Worm (Caenorhabditis elegans) whole organism, L1 larva: Measurements from ENCODE around the gene kars-1.
"Not testable (repeated sequence)": the region's sequence is repeated elsewhere in the genome, so short reads cannot be mapped to it uniquely, and the experiment has no call there.

Experiments used
- C16A3.4 ChIP-seq: fragments of 150-350 bp; optimal IDR thresholded peaks from 2 replicates; lab custom pipeline; 2014; ENCODE audit warnings: missing biosample characterization, missing genetic modification characterization
- aha-1 ChIP-seq: fragments of 150-350 bp; optimal IDR thresholded peaks from 2 replicates; lab custom pipeline; 2014; ENCODE audit warnings: missing biosample characterization, missing genetic modification characterization
- ama-1 ChIP-seq: fragments of 150-350 bp; optimal IDR thresholded peaks from 2 replicates; lab custom pipeline; 2014
- ceh-88 ChIP-seq: fragments of 200-800 bp; sonication (Bioruptor generic); IDR thresholded peaks from 2 replicates; pipeline ENCODE4 v1.3.6; 2022; ENCODE audit warnings: missing genetic modification characterization, missing compliant biosample characterization
- ceh-90 ChIP-seq: sonication (generic microtip); optimal IDR thresholded peaks from 2 replicates; lab custom pipeline; 2016; ENCODE audit warnings: missing genetic modification characterization, missing compliant biosample characterization
- ces-1 ChIP-seq: fragments of 150-350 bp; optimal IDR thresholded peaks from 2 replicates; lab custom pipeline; 2014; ENCODE audit warnings: missing biosample characterization, missing genetic modification reagents, missing genetic modification characterization
- dpl-1 ChIP-seq, 3 experiments: fragments of 150-350 bp in 2 of 3; sonication (generic microtip) in 1 of 3; optimal IDR thresholded peaks; 2 replicates each; lab custom pipeline; 2014 to 2017; ENCODE audit warnings: missing biosample characterization in 3 of 3, missing genetic modification characterization in 3 of 3, missing genetic modification reagents in 3 of 3
- dsc-1 ChIP-seq: sonication (generic microtip); optimal IDR thresholded peaks from 2 replicates; lab custom pipeline; 2016; ENCODE audit warnings: mild to moderate bottlenecking, missing genetic modification characterization, missing compliant biosample characterization
- egl-27 ChIP-seq, 2 experiments: fragments of 150-350 bp in 1 of 2; sonication (generic microtip); optimal IDR thresholded peaks; 3 replicates each; lab custom pipeline; 2017 to 2018; ENCODE audit warnings: missing biosample characterization in 2 of 2, missing genetic modification characterization in 2 of 2, missing genetic modification reagents in 2 of 2
- elt-2 ChIP-seq: sonication (generic microtip); optimal IDR thresholded peaks from 2 replicates; lab custom pipeline; 2016; ENCODE audit warnings: missing genetic modification characterization, mild to moderate bottlenecking, inconsistent platforms, missing compliant biosample characterization, missing genetic modification reagents
- fos-1 ChIP-seq: fragments of 150-350 bp; optimal IDR thresholded peaks from 2 replicates; lab custom pipeline; 2014; ENCODE audit warnings: missing biosample characterization, missing genetic modification characterization
- grh-1 ChIP-seq: fragments of 200-800 bp; sonication (Bioruptor generic); IDR thresholded peaks from 2 replicates; pipeline ENCODE4 v1.3.6; 2022; ENCODE audit warnings: missing genetic modification reagents, missing genetic modification characterization, missing compliant biosample characterization
- hlh-4 ChIP-seq: sonication (generic microtip); optimal IDR thresholded peaks from 2 replicates; lab custom pipeline; 2016; ENCODE audit warnings: mild to moderate bottlenecking, missing genetic modification characterization, missing compliant biosample characterization
- isw-1 ChIP-seq: fragments of 200-800 bp; sonication (Bioruptor generic); IDR thresholded peaks from 2 replicates; pipeline ENCODE4 v1.3.6; 2022; ENCODE audit warnings: missing genetic modification characterization, missing compliant biosample characterization
- jun-1 ChIP-seq: fragments of 150-350 bp; optimal IDR thresholded peaks from 2 replicates; lab custom pipeline; 2014; ENCODE audit warnings: missing biosample characterization, missing genetic modification reagents, missing genetic modification characterization
- lin-15B ChIP-seq: fragments of 150-350 bp; sonication (generic microtip); optimal IDR thresholded peaks from 3 replicates; lab custom pipeline; 2014; ENCODE audit warnings: missing biosample characterization, missing genetic modification characterization
- lin-39 ChIP-seq: fragments of 150-350 bp; optimal IDR thresholded peaks from 2 replicates; lab custom pipeline; 2014; ENCODE audit warnings: missing biosample characterization, missing genetic modification reagents, missing genetic modification characterization
- mab-9 ChIP-seq: fragments of 200-800 bp; sonication (Bioruptor generic); IDR thresholded peaks from 2 replicates; pipeline ENCODE4 v1.3.6; 2022; ENCODE audit warnings: missing genetic modification reagents, missing genetic modification characterization, missing compliant biosample characterization
- mep-1 ChIP-seq: fragments of 150-350 bp; optimal IDR thresholded peaks from 2 replicates; lab custom pipeline; 2014; ENCODE audit warnings: missing biosample characterization, missing genetic modification characterization
- nhr-28 ChIP-seq: fragments of 150-350 bp; optimal IDR thresholded peaks from 2 replicates; lab custom pipeline; 2014; ENCODE audit warnings: missing biosample characterization, missing genetic modification characterization
- nhr-47 ChIP-seq: sonication (generic microtip); optimal IDR thresholded peaks from 2 replicates; lab custom pipeline; 2016; ENCODE audit warnings: mild to moderate bottlenecking, missing genetic modification characterization, moderate library complexity, missing compliant biosample characterization
- nhr-77 ChIP-seq: fragments of 150-350 bp; optimal IDR thresholded peaks from 2 replicates; lab custom pipeline; 2014; ENCODE audit warnings: missing biosample characterization, missing genetic modification characterization
- pag-3 ChIP-seq: sonication (generic microtip); optimal IDR thresholded peaks from 2 replicates; lab custom pipeline; 2017; ENCODE audit warnings: missing genetic modification characterization, mild to moderate bottlenecking, missing compliant biosample characterization, antibody characterized with exemption, borderline replicate concordance; ENCODE audit not compliant: insufficient read depth
- pax-3 ChIP-seq: fragments of 200-800 bp; sonication (Bioruptor generic); optimal IDR thresholded peaks from 2 replicates; lab custom pipeline; 2018; ENCODE audit warnings: mild to moderate bottlenecking, missing genetic modification characterization, moderate library complexity, missing compliant biosample characterization
- pqm-1 ChIP-seq: sonication (generic microtip); optimal IDR thresholded peaks from 3 replicates; lab custom pipeline; 2017; ENCODE audit warnings: missing biosample characterization, missing genetic modification characterization
- snpc-4 ChIP-seq: fragments of 150-350 bp; optimal IDR thresholded peaks from 2 replicates; lab custom pipeline; 2014; ENCODE audit warnings: missing biosample characterization, missing genetic modification characterization
- snu-23 ChIP-seq: sonication (generic microtip); optimal IDR thresholded peaks from 2 replicates; lab custom pipeline; 2016; ENCODE audit warnings: missing genetic modification characterization, missing compliant biosample characterization
- sox-4 ChIP-seq: sonication (generic microtip); optimal IDR thresholded peaks from 2 replicates; lab custom pipeline; 2016; ENCODE audit warnings: missing genetic modification characterization, missing compliant biosample characterization
- sup-37 ChIP-seq: fragments of 200-800 bp; sonication (Bioruptor generic); optimal IDR thresholded peaks from 2 replicates; lab custom pipeline; 2018; ENCODE audit warnings: mild to moderate bottlenecking, missing genetic modification characterization, missing compliant biosample characterization
- swsn-7 ChIP-seq: sonication (generic microtip); optimal IDR thresholded peaks from 2 replicates; lab custom pipeline; 2016; ENCODE audit warnings: missing genetic modification characterization, missing compliant biosample characterization
- tbx-2 ChIP-seq: sonication (generic microtip); optimal IDR thresholded peaks from 2 replicates; lab custom pipeline; 2016; ENCODE audit warnings: missing genetic modification characterization, missing compliant biosample characterization
- unc-30 ChIP-seq: sonication (generic microtip); optimal IDR thresholded peaks from 2 replicates; lab custom pipeline; 2017; ENCODE audit warnings: missing biosample characterization, missing genetic modification characterization
- unc-86 ChIP-seq: sonication (generic microtip); optimal IDR thresholded peaks from 2 replicates; lab custom pipeline; 2016; ENCODE audit warnings: missing genetic modification characterization, missing compliant biosample characterization
- vab-15 ChIP-seq: sonication (generic microtip); optimal IDR thresholded peaks from 2 replicates; lab custom pipeline; 2017; ENCODE audit warnings: missing genotype, mild to moderate bottlenecking, missing genetic modification characterization, missing compliant biosample characterization
- zag-1 ChIP-seq: fragments of 150-350 bp; optimal IDR thresholded peaks from 2 replicates; lab custom pipeline; 2014; ENCODE audit warnings: missing biosample characterization, missing genetic modification characterization
- zip-4 ChIP-seq: fragments of 200-800 bp; sonication (Bioruptor generic); optimal IDR thresholded peaks from 2 replicates; lab custom pipeline; 2018; ENCODE audit warnings: mild to moderate bottlenecking, missing genetic modification characterization, moderate library complexity, missing compliant biosample characterization
- ztf-11 ChIP-seq, 2 experiments: sonication (generic microtip); optimal IDR thresholded peaks; 2 replicates each; lab custom pipeline; 2016 to 2017; ENCODE audit warnings: missing genetic modification characterization in 2 of 2, missing biosample characterization in 1 of 2, missing compliant biosample characterization in 1 of 2

Gene kars-1

ce11 chrII:7090085-7090484 is 17.9 kb upstream of the kars-1 start (continued):
- TF ChIP-seq lin-15B (tag; lab: Kevin White, UChicago): no peak
- TF ChIP-seq unc-30: no peak
- TF ChIP-seq ceh-90: no peak
- TF ChIP-seq vab-15 (tag; lab: Kevin White, UChicago): peak; percentile 69
- TF ChIP-seq pqm-1 (tag; lab: Kevin White, UChicago): no peak
- no peak for TF ChIP-seq snpc-4
- no peak for TF ChIP-seq ces-1
- no peak for TF ChIP-seq egl-27 (tag; optimal IDR thresholded peaks at IDR 0.05; lab: Kevin White, UChicago)
- peak; percentile 12; the same call in 1 of the 2 replicates for TF ChIP-seq isw-1 (GFP tag; lab: Robert Waterston, UW)
- TF ChIP-seq tbx-2 (tag; lab: Kevin White, UChicago): no peak
- peak; percentile 39 for TF ChIP-seq nhr-47
- no peak for TF ChIP-seq hlh-4 (tag; lab: Kevin White, UChicago)
- TF ChIP-seq fos-1: no peak
- TF ChIP-seq lin-39: no peak
- TF ChIP-seq pax-3: peak; percentile 24
- TF ChIP-seq ztf-11 (tag; optimal IDR thresholded peaks at IDR 0.05; lab: Kevin White, UChicago): no peak
- no peak for TF ChIP-seq C16A3.4 (tag; lab: Kevin White, UChicago)
- TF ChIP-seq snu-23 (GFP tag; lab: Kevin White, UChicago): peak; percentile 73
- TF ChIP-seq dpl-1 (GFP tag; optimal IDR thresholded peaks at IDR 0.05; lab: Kevin White, UChicago): peak in 1 of 3 experiments; percentile 13
- peak; percentile 25; the same call in 1 of the 2 replicates for TF ChIP-seq ceh-88
- no peak for TF ChIP-seq ama-1 (lab: Kevin White, UChicago)
- TF ChIP-seq unc-86 (tag; lab: Kevin White, UChicago): no peak
- no peak for TF ChIP-seq sox-4 (tag; lab: Kevin White, UChicago)
- TF ChIP-seq nhr-28 (tag; lab: Kevin White, UChicago): no peak
- no peak for TF ChIP-seq nhr-77 (tag; lab: Kevin White, UChicago)
- no peak for TF ChIP-seq elt-2 (tag; lab: Kevin White, UChicago)
- TF ChIP-seq pag-3 (tag; lab: Kevin White, UChicago): no peak
- TF ChIP-seq mep-1 (tag; lab: Kevin White, UChicago): peak; percentile 42
- TF ChIP-seq zag-1 (tag; lab: Kevin White, UChicago): no peak
- peak; percentile 6 for TF ChIP-seq dsc-1

- not testable (repeated sequence) for TF ChIP-seq ces-1; zip-4 (GFP tag; lab: Kevin White, UChicago); pag-3 (tag; lab: Kevin White, UChicago)
These were observed 11.8 kb upstream of the kars-1 start, which contains the start of the genes T02G5.14 and T02G5.15 for ce11 chrII:7084021-7084420. TSS of gene T02G5.14 (plus strand) at chrII:7084321. TSS of gene T02G5.15 (plus strand) at chrII:7084321.

- no peak for TF ChIP-seq sox-4 (tag; lab: Kevin White, UChicago)
- no peak for TF ChIP-seq lin-15B (tag; lab: Kevin White, UChicago)
- TF ChIP-seq sup-37 (GFP tag; lab: Kevin White, UChicago): no peak
- no peak for TF ChIP-seq jun-1
- 0 out of 2 replicates have a peak, but pooled peaks have one; percentile 5 for TF ChIP-seq grh-1 (GFP tag; lab: Robert Waterston, UW)
- TF ChIP-seq lin-39: no peak
- TF ChIP-seq swsn-7: no peak
- TF ChIP-seq aha-1 (tag; lab: Kevin White, UChicago): no peak
- no peak for TF ChIP-seq mep-1 (tag; lab: Kevin White, UChicago)
These were observed 3.5 kb upstream of the kars-1 start, which contains the start of gene T02G5.7 for ce11 chrII:7075564-7076228. TSS of gene T02G5.7 (plus strand) at chrII:7075614.

- no peak for TF ChIP-seq mab-9 (GFP tag; lab: Robert Waterston, UW)
These were observed 1.3 kb upstream of the kars-1 start, which contains the start of gene kat-1 for ce11 chrII:7073537-7073913. TSS of gene kat-1 (plus strand) at chrII:7073814.
